Fruit fly (Drosophila melanogaster): ENCODE measurements around the gene Jhbp3.

Jhbp3 gene

DNA sequence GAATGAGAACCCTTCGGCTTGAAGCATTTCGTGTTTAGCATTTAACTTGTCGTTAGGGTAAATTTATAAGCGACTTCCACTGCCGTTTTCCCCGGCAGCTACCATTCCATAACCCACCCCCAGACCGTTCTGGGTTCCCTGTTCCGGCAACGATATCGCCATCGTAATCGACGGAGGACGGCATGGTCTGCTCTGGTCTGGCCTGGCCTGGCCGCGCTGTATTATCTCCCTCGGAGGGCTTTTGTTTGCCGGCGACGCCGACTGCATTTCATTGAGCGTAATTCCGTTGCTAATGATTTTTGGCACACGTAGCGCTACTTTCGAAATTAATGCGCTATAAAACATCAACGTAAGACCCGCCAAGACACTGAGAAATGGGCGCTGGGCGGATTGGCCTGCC lies 29.6 kb upstream of the Jhbp3 start:
- TF ChIP-seq EcR (GFP tag; optimal IDR thresholded peaks at IDR 0.05) (no peak), CG8478 (optimal IDR thresholded peaks at IDR 0.05) (no peak)

dm6 chr3R:4984132-4984531 lies 29.1 kb upstream of the Jhbp3 start, which contains the start of gene CG14662:
Gene CG14662 (minus strand): TSS chr3R:4984232.
- no peak for TF ChIP-seq EcR (GFP tag; optimal IDR thresholded peaks at IDR 0.05)
- no peak for TF ChIP-seq usp (GFP tag; optimal IDR thresholded peaks at IDR 0.05)
- no peak for TF ChIP-seq CG8478 (optimal IDR thresholded peaks at IDR 0.05)
- no peak for TF ChIP-seq psq (optimal IDR thresholded peaks at IDR 0.05)
- TF ChIP-seq Dll (optimal IDR thresholded peaks at IDR 0.05), result no peak
- no peak for TF ChIP-seq pan (optimal IDR thresholded peaks at IDR 0.05)

- TF ChIP-seq usp (GFP tag; optimal IDR thresholded peaks at IDR 0.05) (no peak), CG8478 (optimal IDR thresholded peaks at IDR 0.05) (no peak), pan (optimal IDR thresholded peaks at IDR 0.05) (no peak), psq (optimal IDR thresholded peaks at IDR 0.05) (no peak), Dll (optimal IDR thresholded peaks at IDR 0.05) (no peak), EcR (GFP tag; optimal IDR thresholded peaks at IDR 0.05) (no peak)
Measured at dm6 chr3R:4981076-4981593, 26.1 kb upstream of the Jhbp3 start.

DNA sequence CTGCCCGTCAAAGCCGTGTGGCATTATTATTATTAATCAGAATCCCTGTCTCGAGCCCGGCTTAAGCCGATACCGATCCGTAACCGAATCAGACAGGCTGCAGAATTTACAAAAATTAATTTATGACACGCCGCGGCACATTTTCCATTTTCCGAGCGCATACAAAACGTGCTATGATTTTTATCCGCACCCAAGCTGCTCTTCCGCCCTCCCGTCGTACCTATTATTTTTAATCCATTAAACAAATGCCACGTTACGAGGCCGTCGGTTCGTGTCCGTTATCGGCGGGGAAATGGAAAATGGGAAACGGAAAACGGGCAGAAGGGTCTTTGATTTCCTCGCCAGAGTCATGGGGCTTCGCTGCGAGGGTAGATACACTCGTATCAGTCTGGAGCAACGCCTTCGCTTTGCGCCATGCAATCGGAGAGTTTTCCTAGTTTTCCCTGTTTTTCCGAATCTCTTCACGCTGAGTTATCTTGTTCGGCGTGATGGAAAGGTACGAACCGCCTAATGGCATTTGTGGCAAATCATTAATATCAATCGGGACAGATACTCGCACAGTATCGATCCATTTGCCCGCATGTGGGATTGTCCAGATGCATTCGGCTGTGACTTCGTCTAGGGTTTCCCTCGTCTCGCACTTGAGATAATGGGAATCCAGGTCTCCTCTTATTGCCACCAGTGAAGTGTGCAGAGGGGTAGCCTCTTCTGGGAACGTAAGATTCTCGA lies 25.2 kb upstream of the Jhbp3 start:
- TF ChIP-seq EcR (GFP tag; optimal IDR thresholded peaks at IDR 0.05) (no peak), Dll (optimal IDR thresholded peaks at IDR 0.05) (no peak), pan (optimal IDR thresholded peaks at IDR 0.05) (no peak), psq (optimal IDR thresholded peaks at IDR 0.05) (no peak), CG8478 (optimal IDR thresholded peaks at IDR 0.05) (no peak), usp (GFP tag; optimal IDR thresholded peaks at IDR 0.05) (no peak)

dm6 chr3R:4979143-4979728 lies 24.2 kb upstream of the Jhbp3 start:
- TF ChIP-seq pan (optimal IDR thresholded peaks at IDR 0.05) (no peak), usp (GFP tag; optimal IDR thresholded peaks at IDR 0.05) (no peak), CG8478 (optimal IDR thresholded peaks at IDR 0.05) (no peak), Dll (optimal IDR thresholded peaks at IDR 0.05) (no peak)

DNA sequence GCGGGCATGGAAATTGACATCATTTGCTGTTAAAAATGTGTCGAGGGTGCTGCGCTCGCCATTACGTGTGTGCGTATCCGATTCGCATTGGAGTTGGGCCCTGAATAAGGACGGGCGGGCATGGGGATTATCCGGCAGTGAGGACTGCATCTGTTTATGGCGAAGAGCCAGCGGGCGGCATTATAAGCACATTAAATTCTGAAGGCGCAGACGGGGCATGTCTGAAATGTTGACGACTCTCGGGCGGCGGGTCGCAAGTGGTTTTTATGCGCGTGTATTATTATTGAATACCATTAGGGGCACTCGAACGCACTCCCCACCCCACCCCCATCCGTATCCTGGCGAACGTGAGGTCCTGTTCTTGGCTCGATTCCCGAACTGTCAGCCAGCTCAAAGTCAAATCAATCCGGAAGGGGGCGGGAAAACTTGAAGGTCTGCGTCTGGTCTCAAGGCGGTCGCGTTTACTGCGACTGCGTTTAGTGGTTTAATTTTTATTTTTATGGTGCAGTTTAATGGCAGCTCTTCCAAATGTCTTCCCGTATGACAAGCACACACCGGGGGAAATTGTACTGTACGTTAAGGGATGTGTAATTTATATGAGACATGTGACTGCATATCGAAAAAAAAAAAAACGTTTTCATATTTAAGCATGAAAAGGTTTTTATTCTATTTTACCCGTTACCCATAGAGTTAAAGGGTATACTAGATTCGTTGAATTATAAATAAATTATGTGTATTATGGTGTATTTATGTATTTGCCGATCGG lies 23.4 kb upstream of the Jhbp3 start:
- no peak for TF ChIP-seq CG8478 (optimal IDR thresholded peaks at IDR 0.05)

dm6 chr3R:4975874-4976663 lies 21.0 kb upstream of the Jhbp3 start:
- TF ChIP-seq EcR (GFP tag; optimal IDR thresholded peaks at IDR 0.05) (no peak), pan (optimal IDR thresholded peaks at IDR 0.05) (peak; percentile 77)

dm6 chr3R:4975315-4975777 lies 20.3 kb upstream of the Jhbp3 start:
- TF ChIP-seq CG8478 (optimal IDR thresholded peaks at IDR 0.05), result no peak
- no peak for TF ChIP-seq pan (optimal IDR thresholded peaks at IDR 0.05)
- no peak for TF ChIP-seq Dll (optimal IDR thresholded peaks at IDR 0.05)
- no peak for TF ChIP-seq psq (optimal IDR thresholded peaks at IDR 0.05)
- TF ChIP-seq usp (GFP tag; optimal IDR thresholded peaks at IDR 0.05), result no peak
- no peak for TF ChIP-seq EcR (GFP tag; optimal IDR thresholded peaks at IDR 0.05)

DNA sequence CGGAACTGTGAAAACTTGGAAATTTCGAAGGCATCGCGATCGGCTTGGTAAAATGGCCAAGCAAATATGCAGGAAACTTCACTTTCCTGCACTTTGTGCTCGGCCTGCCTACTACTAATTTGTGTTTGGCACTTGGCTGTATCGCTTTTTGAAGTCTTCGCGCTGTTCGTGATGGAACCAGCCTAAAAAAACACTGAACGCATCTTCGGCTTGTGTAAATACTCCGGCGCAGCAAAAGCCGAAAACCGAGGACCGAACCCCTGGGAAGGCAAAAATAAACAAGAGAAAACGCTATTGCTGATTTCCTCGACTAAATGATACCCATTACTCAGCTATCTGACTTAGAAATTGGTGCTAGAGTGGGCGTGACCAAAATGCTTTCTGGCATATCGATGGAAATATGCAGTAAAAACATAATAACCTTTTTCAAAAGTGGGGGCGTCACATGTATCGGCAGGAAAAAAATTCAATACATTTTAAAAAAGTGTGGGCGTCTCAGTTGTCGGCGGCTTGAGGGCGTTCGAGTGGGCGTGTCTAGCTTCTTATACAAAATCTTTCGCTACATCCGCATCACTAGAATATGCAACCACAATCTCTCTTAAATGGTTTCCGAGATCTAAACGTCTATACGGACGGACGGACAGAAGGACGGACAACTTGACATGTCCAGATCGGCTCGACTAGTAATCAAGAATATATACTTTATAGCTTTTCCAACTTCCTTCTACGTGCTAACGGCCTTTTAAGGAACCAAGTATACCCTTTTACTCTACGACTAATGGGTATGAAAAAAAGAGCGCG lies 19.7 kb upstream of the Jhbp3 start:
- TF ChIP-seq psq (optimal IDR thresholded peaks at IDR 0.05) (no peak), CG8478 (optimal IDR thresholded peaks at IDR 0.05) (no peak), usp (GFP tag; optimal IDR thresholded peaks at IDR 0.05) (no peak), EcR (GFP tag; optimal IDR thresholded peaks at IDR 0.05) (no peak), pan (optimal IDR thresholded peaks at IDR 0.05) (no peak), Dll (optimal IDR thresholded peaks at IDR 0.05) (no peak)

dm6 chr3R:4973762-4974369 lies 18.8 kb upstream of the Jhbp3 start:
- TF ChIP-seq psq (optimal IDR thresholded peaks at IDR 0.05) (no peak), pan (optimal IDR thresholded peaks at IDR 0.05) (no peak), EcR (GFP tag; optimal IDR thresholded peaks at IDR 0.05) (no peak), Dll (optimal IDR thresholded peaks at IDR 0.05) (no peak), usp (GFP tag; optimal IDR thresholded peaks at IDR 0.05) (no peak), CG8478 (optimal IDR thresholded peaks at IDR 0.05) (no peak)

Measured in whole organism.